Fruit fly (Drosophila melanogaster) whole organism, prepupa: ENCODE results near the gene amon.

Experiments used
- Blimp-1 ChIP-seq: fragments of 200-800 bp; sonication (Bioruptor generic); optimal IDR thresholded peaks from 3 replicates; lab custom pipeline; 2017; ENCODE audit warnings: missing biosample characterization, missing genetic modification characterization, mild to moderate bottlenecking, moderate library complexity, missing genetic modification reagents
- CG11902 ChIP-seq: fragments of 200-800 bp; sonication (Bioruptor generic); optimal IDR thresholded peaks from 3 replicates; lab custom pipeline; 2016; ENCODE audit warnings: missing biosample characterization, missing genetic modification characterization
- CG34406 ChIP-seq: fragments of 200-800 bp; sonication (Bioruptor generic); optimal IDR thresholded peaks from 3 replicates; lab custom pipeline; 2016; ENCODE audit warnings: missing biosample characterization, missing genetic modification characterization
- CG6792 ChIP-seq: fragments of 200-800 bp; sonication (Bioruptor generic); optimal IDR thresholded peaks from 3 replicates; lab custom pipeline; 2016; ENCODE audit warnings: missing biosample characterization, missing genetic modification characterization
- CG6854 ChIP-seq: fragments of 200-800 bp; sonication (Bioruptor generic); optimal IDR thresholded peaks from 2 replicates; lab custom pipeline; 2017; ENCODE audit warnings: missing biosample characterization, mild to moderate bottlenecking, missing genetic modification characterization
- Ets21C ChIP-seq: fragments of 200-800 bp; sonication (Bioruptor generic); optimal IDR thresholded peaks from 3 replicates; lab custom pipeline; 2016; ENCODE audit warnings: missing biosample characterization, missing genetic modification characterization
- Sox15 ChIP-seq: fragments of 200-800 bp; sonication (Bioruptor generic); optimal IDR thresholded peaks from 3 replicates; lab custom pipeline; 2016; ENCODE audit warnings: missing biosample characterization, missing genetic modification characterization
- achi ChIP-seq: fragments of 200-800 bp; sonication (Bioruptor generic); optimal IDR thresholded peaks from 3 replicates; lab custom pipeline; 2016; ENCODE audit warnings: missing biosample characterization, missing genetic modification characterization
- fd59A ChIP-seq: fragments of 200-800 bp; sonication (Bioruptor generic); optimal IDR thresholded peaks from 2 replicates; lab custom pipeline; 2017; ENCODE audit warnings: missing biosample characterization, mild to moderate bottlenecking, missing genetic modification characterization, missing genetic modification reagents
- fd85E ChIP-seq: fragments of 200-800 bp; sonication (Bioruptor generic); optimal IDR thresholded peaks from 3 replicates; lab custom pipeline; 2016; ENCODE audit warnings: missing biosample characterization, missing genetic modification characterization
- topi ChIP-seq: fragments of 200-800 bp; sonication (Bioruptor generic); optimal IDR thresholded peaks from 3 replicates; lab custom pipeline; 2016; ENCODE audit warnings: missing biosample characterization, missing genetic modification characterization

- TF ChIP-seq Blimp-1 (GFP tag; lab: Kevin White, UChicago), result no peak
- TF ChIP-seq Sox15 (GFP tag; lab: Kevin White, UChicago), result no peak
- TF ChIP-seq Ets21C (GFP tag; lab: Kevin White, UChicago), result no peak
- no peak for TF ChIP-seq CG34406
- no peak for TF ChIP-seq CG6792 (GFP tag; lab: Kevin White, UChicago)
- TF ChIP-seq CG6854 (GFP tag; lab: Kevin White, UChicago), result no peak
- no peak for TF ChIP-seq topi (GFP tag; lab: Kevin White, UChicago)
- TF ChIP-seq achi (GFP tag; lab: Kevin White, UChicago), result no peak
- TF ChIP-seq CG11902 (GFP tag; lab: Kevin White, UChicago), result no peak
- no peak for TF ChIP-seq fd59A (GFP tag; lab: Kevin White, UChicago)
- TF ChIP-seq fd85E, result no peak
These were observed 57.8 kb downstream of the amon start, which contains the start of gene Tb for dm6 chr3R:26656140-26656539.
